Worm (Caenorhabditis elegans) whole organism, midembryonic: ENCODE measurements around the gene srab-11.

Experiments
- klf-2 ChIP-seq: fragments of 200-800 bp; sonication (Bioruptor generic); conservative IDR thresholded peaks from 2 replicates; pipeline ENCODE4 v1.3.6; 2022; ENCODE audit warnings: missing genetic modification reagents, missing genetic modification characterization, missing compliant biosample characterization
- ref-1 ChIP-seq: fragments of 200-800 bp; sonication (Bioruptor generic); conservative IDR thresholded peaks from 2 replicates; pipeline ENCODE4 v1.3.6; 2022; ENCODE audit warnings: missing genetic modification reagents, missing genetic modification characterization, missing compliant biosample characterization
- tab-1 ChIP-seq: fragments of 200-800 bp; sonication (Bioruptor generic); IDR thresholded peaks from 2 replicates; pipeline ENCODE4 v1.3.6; 2022; ENCODE audit warnings: missing genetic modification characterization, missing compliant biosample characterization
- ztf-29 ChIP-seq: fragments of 200-800 bp; sonication (Bioruptor generic); IDR thresholded peaks from 2 replicates; pipeline ENCODE4 v1.3.6; 2022; ENCODE audit warnings: missing genetic modification reagents, missing genetic modification characterization, missing compliant biosample characterization

ce11 chrV:3165438-3165837 is 18.6 kb upstream of the srab-11 start, which contains the start of gene C36C5.14:
- TF ChIP-seq klf-2 (GFP tag; lab: Robert Waterston, UW) (no peak), ref-1 (GFP tag; lab: Robert Waterston, UW) (no peak), tab-1 (GFP tag; lab: Robert Waterston, UW) (no peak), ztf-29 (GFP tag; lab: Robert Waterston, UW) (no peak)
